Worm (Caenorhabditis elegans) whole organism, mixed stage, embryonic: Measurements from ENCODE around the gene C07D8.6.

Source experiments
- ces-1 ChIP-seq: fragments of 150-350 bp; optimal IDR thresholded peaks from 2 replicates; lab custom pipeline; 2014; ENCODE audit warnings: missing biosample characterization, missing genetic modification reagents, missing genetic modification characterization
- drap-1 ChIP-seq: fragments of 200-800 bp; sonication (Bioruptor generic); optimal IDR thresholded peaks from 3 replicates; lab custom pipeline; 2018; ENCODE audit warnings: mild to moderate bottlenecking, missing genetic modification characterization, missing compliant biosample characterization
- lin-32 ChIP-seq: fragments of 200-800 bp; sonication (Bioruptor generic); optimal IDR thresholded peaks from 2 replicates; lab custom pipeline; 2018; ENCODE audit warnings: mild to moderate bottlenecking, missing genetic modification characterization, missing compliant biosample characterization
- mab-5 ChIP-seq: fragments of 150-350 bp; optimal IDR thresholded peaks from 2 replicates; lab custom pipeline; 2014; ENCODE audit warnings: missing biosample characterization, missing genetic modification characterization
- mep-1 ChIP-seq: fragments of 150-350 bp; optimal IDR thresholded peaks from 2 replicates; lab custom pipeline; 2017; ENCODE audit warnings: missing biosample characterization, missing genetic modification reagents, missing genetic modification characterization, inconsistent platforms
- nhr-237 ChIP-seq: fragments of 150-350 bp; optimal IDR thresholded peaks from 2 replicates; lab custom pipeline; 2014; ENCODE audit warnings: missing biosample characterization, missing genetic modification characterization
- pha-4 ChIP-seq: fragments of 150-350 bp; optimal IDR thresholded peaks from 2 replicates; lab custom pipeline; 2018; ENCODE audit warnings: missing biosample characterization, missing genetic modification reagents, missing genetic modification characterization
- snpc-4 ChIP-seq: fragments of 150-350 bp; optimal IDR thresholded peaks from 2 replicates; lab custom pipeline; 2014; ENCODE audit warnings: missing biosample characterization, missing genetic modification characterization
- tbx-8 ChIP-seq: fragments of 200-800 bp; sonication (Bioruptor generic); optimal IDR thresholded peaks from 2 replicates; lab custom pipeline; 2018; ENCODE audit warnings: mild to moderate bottlenecking, missing genetic modification characterization, moderate library complexity, missing compliant biosample characterization

- TF ChIP-seq ces-1 (GFP tag; lab: Kevin White, UChicago) = no peak
- no peak for TF ChIP-seq mep-1 (tag; lab: Kevin White, UChicago)
- TF ChIP-seq tbx-8 = no peak
- TF ChIP-seq snpc-4 = no peak
- TF ChIP-seq nhr-237 = no peak
- no peak for TF ChIP-seq pha-4
- TF ChIP-seq mab-5 (tag; lab: Kevin White, UChicago) = no peak
- TF ChIP-seq lin-32 (GFP tag; lab: Kevin White, UChicago) = no peak
- TF ChIP-seq drap-1 = no peak
Measured at ce11 chrX:7390270-7390669, 49.0 kb downstream of the C07D8.6 start, which contains the start of gene C10A4.6.
